Worm (Caenorhabditis elegans): ENCODE data around the gene R04B5.7.
A peak's percentile ranks its signal among the peaks of the same experiment; 100 is the strongest.

The R04B5.7 gene

ce11 chrV:10041484-10041883 is 48.9 kb downstream of the R04B5.7 start:
- TF ChIP-seq ceh-22 (tag; optimal IDR thresholded peaks at IDR 0.05) (no peak), ahr-1 (tag; optimal IDR thresholded peaks at IDR 0.05) (no peak), sox-2 (GFP tag; IDR thresholded peaks at IDR 0.05) (no peak), ceh-6 (GFP tag; optimal IDR thresholded peaks at IDR 0.05) (peak; percentile 9)

ce11 chrV:10039837-10040236 is 50.5 kb downstream of the R04B5.7 start:
- TF ChIP-seq dve-1 (tag; optimal IDR thresholded peaks at IDR 0.05) (peak; percentile 47), hlh-6 (tag; optimal IDR thresholded peaks at IDR 0.05) (peak; percentile 17), ref-2 (tag; optimal IDR thresholded peaks at IDR 0.05) (peak; percentile 52), madf-2 (tag; optimal IDR thresholded peaks at IDR 0.05) (no peak), pax-1 (tag; optimal IDR thresholded peaks at IDR 0.05) (no peak), unc-55 (GFP tag; optimal IDR thresholded peaks at IDR 0.05) (peak; percentile 40), ceh-18 (tag; optimal IDR thresholded peaks at IDR 0.05) (peak; percentile 29), ceh-6 (GFP tag; optimal IDR thresholded peaks at IDR 0.05) (peak; percentile 25), npax-4 (tag; optimal IDR thresholded peaks at IDR 0.05) (no peak), ama-1 (optimal IDR thresholded peaks at IDR 0.05) (no peak), nfya-1 (tag; optimal IDR thresholded peaks at IDR 0.05) (peak; percentile 83), unc-42 (tag; optimal IDR thresholded peaks at IDR 0.05) (no peak), ahr-1 (tag; optimal IDR thresholded peaks at IDR 0.05) (no peak), unc-3 (GFP tag; conservative IDR thresholded peaks at IDR 0.05) (no peak), unc-3 (tag; optimal IDR thresholded peaks at IDR 0.05) (no peak), dmd-4 (tag; optimal IDR thresholded peaks at IDR 0.05; ENCODE audit: borderline replicate concordance) (peak; percentile 27), pros-1 (tag; optimal IDR thresholded peaks at IDR 0.05) (peak; percentile 36), tbx-2 (tag; optimal IDR thresholded peaks at IDR 0.05) (peak; percentile 79), ztf-16 (tag; optimal IDR thresholded peaks at IDR 0.05) (no peak), sdc-2 (tag; optimal IDR thresholded peaks at IDR 0.05) (peak; percentile 53), nhr-232 (tag; optimal IDR thresholded peaks at IDR 0.05) (no peak), pat-9 (tag; optimal IDR thresholded peaks at IDR 0.05) (no peak), ttx-3 (tag; optimal IDR thresholded peaks at IDR 0.05) (no peak), gmeb-2 (tag; optimal IDR thresholded peaks at IDR 0.05) (no peak), C08G9.2 (tag; optimal IDR thresholded peaks at IDR 0.05) (peak; percentile 35), sox-4 (tag; optimal IDR thresholded peaks at IDR 0.05) (no peak), hlh-13 (GFP tag; optimal IDR thresholded peaks at IDR 0.05) (no peak), sox-2 (GFP tag; IDR thresholded peaks at IDR 0.05) (peak; percentile 31; the same call in 1 of the 2 replicates), elt-2 (tag; optimal IDR thresholded peaks at IDR 0.05) (peak; percentile 46), ceh-31 (tag; optimal IDR thresholded peaks at IDR 0.05) (peak; percentile 85), Y22D7AL.16 (tag; optimal IDR thresholded peaks at IDR 0.05) (no peak), K02D7.2 (tag; optimal IDR thresholded peaks at IDR 0.05) (no peak), ceh-34 (tag; optimal IDR thresholded peaks at IDR 0.05) (peak; percentile 80), lim-6 (tag; optimal IDR thresholded peaks at IDR 0.05) (no peak), ets-4 (tag; optimal IDR thresholded peaks at IDR 0.05) (peak; percentile 65), nhr-11 (tag; optimal IDR thresholded peaks at IDR 0.05) (no peak), ceh-30 (tag; optimal IDR thresholded peaks at IDR 0.05) (peak; percentile 27), rnt-1 (tag; optimal IDR thresholded peaks at IDR 0.05) (peak; percentile 8)

Data from whole organism, late embryonic.